Worm (Caenorhabditis elegans) whole organism, L1 larva: ENCODE data around the gene pax-2.

Experiments
- C04F5.9 ChIP-seq: sonication (generic microtip); optimal IDR thresholded peaks from 2 replicates; lab custom pipeline; 2016; ENCODE audit warnings: missing genetic modification characterization, missing compliant biosample characterization
- efl-1 ChIP-seq, 4 experiments: fragments of 150-350 bp; optimal IDR thresholded peaks in 3 of 4; peaks in 1 of 4; 1 replicate in 1 of 4; 2 replicates in 3 of 4; lab custom pipeline; 2014; ENCODE audit warnings: missing biosample characterization in 2 of 4, missing genetic modification characterization in 2 of 4, missing genetic modification reagents in 2 of 4
- elt-2 ChIP-seq: sonication (generic microtip); optimal IDR thresholded peaks from 2 replicates; lab custom pipeline; 2016; ENCODE audit warnings: missing genetic modification characterization, mild to moderate bottlenecking, inconsistent platforms, missing compliant biosample characterization, missing genetic modification reagents
- nhr-76 ChIP-seq: sonication (generic microtip); optimal IDR thresholded peaks from 2 replicates; lab custom pipeline; 2017; ENCODE audit warnings: missing biosample characterization, missing genetic modification characterization
- nhr-84 ChIP-seq: sonication (generic microtip); optimal IDR thresholded peaks from 2 replicates; lab custom pipeline; 2017; ENCODE audit warnings: missing biosample characterization, missing genetic modification characterization

The pax-2 gene

ce11 chrIV:4154641-4155040 is 49.5 kb downstream of the pax-2 start, which contains the start of gene K08D10.14:
TSS of gene K08D10.14 (plus strand) at chrIV:4154941.
- TF ChIP-seq elt-2 (tag; lab: Kevin White, UChicago) (peak; percentile 19), nhr-76 (tag; lab: Kevin White, UChicago) (no peak)

ce11 chrIV:4152143-4152542 is 52.0 kb downstream of the pax-2 start, which contains the start of the genes K08D10.10 and R07C12.1:
TSS of gene K08D10.10 (plus strand) at chrIV:4152235.
TSS of gene R07C12.1 (plus strand) at chrIV:4152456.
- TF ChIP-seq C04F5.9 (tag; lab: Kevin White, UChicago) (no peak), elt-2 (tag; lab: Kevin White, UChicago) (peak; percentile 79)

ce11 chrIV:4150138-4150537 is 54.0 kb downstream of the pax-2 start:
- TF ChIP-seq nhr-84 (no peak), elt-2 (tag; lab: Kevin White, UChicago) (peak; percentile 58), efl-1 (optimal IDR thresholded peaks at IDR 0.05; lab: Kevin White, UChicago) (no peak), efl-1 (GFP tag; optimal IDR thresholded peaks at IDR 0.05 in 1 of 2; lab: Kevin White, UChicago) (peak in 1 of 2 experiments; percentile 57)
